Worm (Caenorhabditis elegans): ENCODE data around the gene ile-2.

- TF ChIP-seq elt-3 (tag; optimal IDR thresholded peaks at IDR 0.05), result no peak
- TF ChIP-seq nhr-28 (tag; optimal IDR thresholded peaks at IDR 0.05), result no peak
- TF ChIP-seq unc-62 (GFP tag; optimal IDR thresholded peaks at IDR 0.05), result no peak
- no peak for TF ChIP-seq nhr-12 (tag; optimal IDR thresholded peaks at IDR 0.05)
- no peak for TF ChIP-seq lin-13 (GFP tag; optimal IDR thresholded peaks at IDR 0.05)
These were observed 31.4 kb upstream of the ile-2 start for ce11 chrX:736989-737388.
